Worm (Caenorhabditis elegans) whole organism, mixed stage, embryonic: ENCODE results near the gene osm-3.

ENCODE experiments used
- ces-1 ChIP-seq: fragments of 150-350 bp; optimal IDR thresholded peaks from 2 replicates; lab custom pipeline; 2014; ENCODE audit warnings: missing biosample characterization, missing genetic modification reagents, missing genetic modification characterization
- elt-3 ChIP-seq: fragments of 150-350 bp; optimal IDR thresholded peaks from 2 replicates; lab custom pipeline; 2014; ENCODE audit warnings: missing biosample characterization, missing genetic modification characterization
- sem-2 ChIP-seq: fragments of 200-800 bp; sonication (Bioruptor generic); optimal IDR thresholded peaks from 2 replicates; lab custom pipeline; 2018; ENCODE audit warnings: mild to moderate bottlenecking, missing genetic modification characterization, missing compliant biosample characterization
- ztf-11 ChIP-seq: fragments of 150-350 bp; optimal IDR thresholded peaks from 2 replicates; lab custom pipeline; 2014; ENCODE audit warnings: missing biosample characterization, missing genetic modification characterization

DNA sequence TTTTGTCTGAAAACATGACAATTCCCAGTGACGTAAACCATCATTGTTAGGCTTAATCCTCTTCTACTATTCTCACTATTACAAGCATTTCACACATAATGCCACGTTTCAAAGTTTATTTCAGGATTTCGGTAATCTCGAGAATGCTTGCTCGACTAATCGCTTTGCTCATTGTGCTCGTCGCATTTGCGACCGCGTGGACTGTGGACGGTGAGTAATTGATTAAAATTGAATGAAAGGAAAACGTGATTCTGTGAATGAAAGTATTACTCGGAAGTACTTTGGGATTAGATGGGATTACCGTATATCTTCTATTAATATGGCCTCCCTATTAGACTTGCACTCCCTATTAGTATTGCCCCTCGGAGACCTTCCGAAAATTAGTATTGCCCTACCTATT is 32.9 kb upstream of the osm-3 start:
- TF ChIP-seq ztf-11 (tag; lab: Kevin White, UChicago): no peak
- no peak for TF ChIP-seq elt-3 (tag; lab: Kevin White, UChicago)
- TF ChIP-seq ces-1 (GFP tag; lab: Kevin White, UChicago): no peak
- no peak for TF ChIP-seq sem-2 (GFP tag; lab: Kevin White, UChicago)
